Worm (Caenorhabditis elegans) whole organism, L4 larva: ENCODE results near the gene Y39G8B.7.
A peak's percentile ranks its signal among the peaks of the same experiment; 100 is the strongest.

Experiments used
- D1046.2 ChIP-seq: fragments of 200-800 bp; sonication (Bioruptor generic); IDR thresholded peaks from 2 replicates; pipeline ENCODE4 v1.3.6; 2022; ENCODE audit warnings: missing genetic modification characterization, missing compliant biosample characterization
- F10B5.3 ChIP-seq: sonication (generic microtip); optimal IDR thresholded peaks from 2 replicates; lab custom pipeline; 2016; ENCODE audit warnings: mild to moderate bottlenecking, missing genetic modification characterization, missing compliant biosample characterization
- F37D6.2 ChIP-seq: sonication (generic microtip); optimal IDR thresholded peaks from 2 replicates; lab custom pipeline; 2016; ENCODE audit warnings: mild to moderate bottlenecking, missing genetic modification characterization, missing compliant biosample characterization
- F49E8.2 ChIP-seq: sonication (generic microtip); optimal IDR thresholded peaks from 2 replicates; lab custom pipeline; 2016; ENCODE audit warnings: missing compliant biosample characterization, mild to moderate bottlenecking, missing genetic modification characterization, borderline replicate concordance
- T20F7.1 ChIP-seq: fragments of 200-800 bp; sonication (Bioruptor generic); optimal IDR thresholded peaks from 2 replicates; lab custom pipeline; 2018; ENCODE audit warnings: mild to moderate bottlenecking, missing genetic modification characterization, missing compliant biosample characterization
- T26A8.4 ChIP-seq: fragments of 200-800 bp; sonication (Bioruptor generic); IDR thresholded peaks from 2 replicates; pipeline ENCODE4 v1.3.6; 2022; ENCODE audit warnings: missing genetic modification characterization, missing compliant biosample characterization
- Y5F2A.4 ChIP-seq: fragments of 200-800 bp; sonication (Bioruptor generic); optimal IDR thresholded peaks from 2 replicates; lab custom pipeline; 2018; ENCODE audit warnings: mild to moderate bottlenecking, missing genetic modification characterization, missing compliant biosample characterization
- ZK546.5 ChIP-seq, 2 experiments: sonication (generic microtip); optimal IDR thresholded peaks; 2 replicates each; lab custom pipeline; 2017; ENCODE audit warnings: missing biosample characterization in 2 of 2, missing genetic modification characterization in 2 of 2
- aly-2 ChIP-seq: sonication (generic microtip); optimal IDR thresholded peaks from 2 replicates; lab custom pipeline; 2018; ENCODE audit warnings: missing biosample characterization, missing genetic modification characterization
- arid-1 ChIP-seq: fragments of 200-800 bp; sonication (Bioruptor generic); conservative IDR thresholded peaks from 2 replicates; pipeline ENCODE4 v1.3.6; 2022; ENCODE audit warnings: missing genetic modification reagents, missing genetic modification characterization, missing compliant biosample characterization
- ceh-82 ChIP-seq: sonication (generic microtip); optimal IDR thresholded peaks from 2 replicates; lab custom pipeline; 2017; ENCODE audit warnings: missing biosample characterization, missing genetic modification characterization
- ctbp-1 ChIP-seq: fragments of 200-800 bp; sonication (Bioruptor generic); IDR thresholded peaks from 2 replicates; pipeline ENCODE4 v1.3.6; 2022; ENCODE audit warnings: missing genetic modification reagents, missing genetic modification characterization, missing compliant biosample characterization
- daf-8 ChIP-seq: fragments of 200-800 bp; sonication (Bioruptor generic); IDR thresholded peaks from 2 replicates; pipeline ENCODE4 v1.3.6; 2022; ENCODE audit warnings: missing genetic modification characterization, missing compliant biosample characterization
- dmd-8 ChIP-seq: fragments of 200-800 bp; sonication (Bioruptor generic); IDR thresholded peaks from 2 replicates; pipeline ENCODE4 v1.3.6; 2022; ENCODE audit warnings: missing genetic modification characterization, missing compliant biosample characterization
- dmd-9 ChIP-seq: fragments of 200-800 bp; sonication (Bioruptor generic); IDR thresholded peaks from 2 replicates; pipeline ENCODE4 v1.3.6; 2022; ENCODE audit warnings: missing genetic modification reagents, missing genetic modification characterization, missing compliant biosample characterization
- duxl-1 ChIP-seq: sonication (generic microtip); optimal IDR thresholded peaks from 2 replicates; lab custom pipeline; 2016; ENCODE audit warnings: mild to moderate bottlenecking, missing genetic modification characterization, moderate library complexity, missing compliant biosample characterization; ENCODE audit not compliant: poor library complexity
- egl-43 ChIP-seq: fragments of 200-800 bp; sonication (Bioruptor generic); IDR thresholded peaks from 2 replicates; pipeline ENCODE4 v1.3.6; 2022; ENCODE audit warnings: missing genetic modification reagents, missing genetic modification characterization, missing compliant biosample characterization
- fkh-10 ChIP-seq: fragments of 150-350 bp; optimal IDR thresholded peaks from 2 replicates; lab custom pipeline; 2014; ENCODE audit warnings: missing biosample characterization, missing genetic modification reagents, missing genetic modification characterization
- hlh-11 ChIP-seq: fragments of 200-800 bp; sonication (Bioruptor generic); optimal IDR thresholded peaks from 2 replicates; lab custom pipeline; 2018; ENCODE audit warnings: mild to moderate bottlenecking, missing genetic modification characterization, missing compliant biosample characterization
- hlh-30 ChIP-seq: sonication (generic microtip); optimal IDR thresholded peaks from 2 replicates; lab custom pipeline; 2017; ENCODE audit warnings: antibody characterized with exemption, mild to moderate bottlenecking, missing genetic modification characterization, missing compliant biosample characterization; ENCODE audit not compliant: insufficient read depth
- lim-7 ChIP-seq: fragments of 200-800 bp; sonication (Bioruptor generic); IDR thresholded peaks from 2 replicates; pipeline ENCODE4 v1.3.6; 2022; ENCODE audit warnings: missing genetic modification characterization, missing compliant biosample characterization
- lin-1 ChIP-seq: fragments of 200-800 bp; sonication (Bioruptor generic); IDR thresholded peaks from 2 replicates; pipeline ENCODE4 v1.3.6; 2022; ENCODE audit warnings: missing genetic modification reagents, missing genetic modification characterization, missing compliant biosample characterization
- lin-13 ChIP-seq: fragments of 150-350 bp; optimal IDR thresholded peaks from 2 replicates; lab custom pipeline; 2014; ENCODE audit warnings: missing biosample characterization, missing genetic modification reagents, missing genetic modification characterization
- lin-15B ChIP-seq: fragments of 150-350 bp; sonication (generic microtip); optimal IDR thresholded peaks from 3 replicates; lab custom pipeline; 2014; ENCODE audit warnings: missing biosample characterization, missing genetic modification characterization
- lin-29 ChIP-seq: fragments of 200-800 bp; sonication (Bioruptor generic); IDR thresholded peaks from 2 replicates; pipeline ENCODE4 v1.3.6; 2022; ENCODE audit warnings: missing genetic modification reagents, missing genetic modification characterization, missing compliant biosample characterization
- lin-38 ChIP-seq: fragments of 200-800 bp; sonication (Bioruptor generic); IDR thresholded peaks from 2 replicates; pipeline ENCODE4 v1.3.6; 2022; ENCODE audit warnings: missing genetic modification reagents, missing genetic modification characterization, missing compliant biosample characterization
- lin-39 ChIP-seq: fragments of 150-350 bp; optimal IDR thresholded peaks from 2 replicates; lab custom pipeline; 2014; ENCODE audit warnings: missing biosample characterization, missing genetic modification reagents, missing genetic modification characterization
- lir-3 ChIP-seq: sonication (generic microtip); optimal IDR thresholded peaks from 2 replicates; lab custom pipeline; 2016; ENCODE audit warnings: mild to moderate bottlenecking, missing genetic modification characterization, missing compliant biosample characterization
- madf-5 ChIP-seq, 2 experiments: fragments of 200-800 bp; sonication (Bioruptor generic); IDR thresholded peaks; 2 replicates each; pipeline ENCODE4 v1.3.6; 2022; ENCODE audit warnings: missing compliant biosample characterization in 2 of 2, missing genetic modification characterization in 2 of 2
- madf-9 ChIP-seq: fragments of 200-800 bp; sonication (Bioruptor generic); conservative IDR thresholded peaks from 2 replicates; pipeline ENCODE4 v1.3.6; 2022; ENCODE audit warnings: missing genetic modification reagents, missing genetic modification characterization, missing compliant biosample characterization
- mxl-3 ChIP-seq: fragments of 200-800 bp; sonication (Bioruptor generic); optimal IDR thresholded peaks from 2 replicates; lab custom pipeline; 2018; ENCODE audit warnings: mild to moderate bottlenecking, missing genetic modification characterization, missing compliant biosample characterization
- nhr-25 ChIP-seq: sonication (generic microtip); optimal IDR thresholded peaks from 2 replicates; lab custom pipeline; 2017; ENCODE audit warnings: missing genetic modification characterization, mild to moderate bottlenecking, missing compliant biosample characterization, antibody characterized with exemption, moderate library complexity, borderline replicate concordance; ENCODE audit not compliant: insufficient read depth
- nhr-41 ChIP-seq: fragments of 200-800 bp; sonication (Bioruptor generic); IDR thresholded peaks from 2 replicates; pipeline ENCODE4 v1.3.6; 2022; ENCODE audit warnings: missing genetic modification reagents, missing genetic modification characterization, missing compliant biosample characterization
- nhr-42 ChIP-seq: fragments of 200-800 bp; sonication (Bioruptor generic); IDR thresholded peaks from 2 replicates; pipeline ENCODE4 v1.3.6; 2022; ENCODE audit warnings: missing genetic modification characterization, missing compliant biosample characterization
- nhr-76 ChIP-seq: fragments of 150-350 bp; optimal IDR thresholded peaks from 2 replicates; lab custom pipeline; 2014; ENCODE audit warnings: missing biosample characterization, missing genetic modification characterization
- pha-4 ChIP-seq, 2 experiments: fragments of 150-350 bp in 1 of 2; fragments of 200-800 bp in 1 of 2; sonication (Bioruptor generic) in 1 of 2; IDR thresholded peaks in 1 of 2; optimal IDR thresholded peaks in 1 of 2; 2 replicates each; pipeline versions ENCODE4 v1.3.6 to Lab custom; 2014 to 2022; ENCODE audit warnings: missing genetic modification characterization in 2 of 2, missing genetic modification reagents in 2 of 2, missing biosample characterization in 1 of 2, missing compliant biosample characterization in 1 of 2
- php-3 ChIP-seq: fragments of 200-800 bp; sonication (Bioruptor generic); IDR thresholded peaks from 2 replicates; pipeline ENCODE4 v1.3.6; 2022; ENCODE audit warnings: missing genetic modification reagents, missing genetic modification characterization, missing compliant biosample characterization
- pqm-1 ChIP-seq: sonication (generic microtip); optimal IDR thresholded peaks from 2 replicates; lab custom pipeline; 2017; ENCODE audit warnings: missing biosample characterization, missing genetic modification characterization
- rbr-2 ChIP-seq: sonication (generic microtip); optimal IDR thresholded peaks from 2 replicates; lab custom pipeline; 2016; ENCODE audit warnings: missing genotype, missing genetic modification characterization, missing compliant biosample characterization
- sdz-12 ChIP-seq: fragments of 200-800 bp; sonication (Bioruptor generic); optimal IDR thresholded peaks from 2 replicates; lab custom pipeline; 2018; ENCODE audit warnings: mild to moderate bottlenecking, missing genetic modification characterization, missing compliant biosample characterization
- set-16 ChIP-seq: fragments of 200-800 bp; sonication (Bioruptor generic); IDR thresholded peaks from 2 replicates; pipeline ENCODE4 v1.3.6; 2022; ENCODE audit warnings: missing genetic modification reagents, missing genetic modification characterization, missing compliant biosample characterization
- spr-1 ChIP-seq: sonication (generic microtip); optimal IDR thresholded peaks from 2 replicates; lab custom pipeline; 2016; ENCODE audit warnings: mild to moderate bottlenecking, missing genetic modification characterization, missing compliant biosample characterization
- spr-3 ChIP-seq: fragments of 200-800 bp; sonication (Bioruptor generic); optimal IDR thresholded peaks from 2 replicates; lab custom pipeline; 2018; ENCODE audit warnings: mild to moderate bottlenecking, missing genetic modification characterization, missing compliant biosample characterization
- tra-1 ChIP-seq: fragments of 200-800 bp; sonication (Bioruptor generic); IDR thresholded peaks from 2 replicates; pipeline ENCODE4 v1.3.6; 2022; ENCODE audit warnings: missing genetic modification reagents, missing genetic modification characterization, missing compliant biosample characterization
- unc-62 ChIP-seq, 3 experiments: fragments of 150-350 bp in 1 of 3; sonication (generic microtip); optimal IDR thresholded peaks in 2 of 3; peaks in 1 of 3; 1 replicate in 1 of 3; 2 replicates in 2 of 3; lab custom pipeline; 2014 to 2017; ENCODE audit warnings: missing biosample characterization in 3 of 3, missing genetic modification characterization in 3 of 3, missing genetic modification reagents in 3 of 3, missing genotype in 1 of 3
- zag-1 ChIP-seq: fragments of 150-350 bp; optimal IDR thresholded peaks from 2 replicates; lab custom pipeline; 2014; ENCODE audit warnings: missing biosample characterization, missing genetic modification characterization
- zfp-2 ChIP-seq: sonication (generic microtip); optimal IDR thresholded peaks from 2 replicates; lab custom pipeline; 2016; ENCODE audit warnings: mild to moderate bottlenecking, missing genetic modification characterization, missing compliant biosample characterization
- zfp-3 ChIP-seq: fragments of 200-800 bp; sonication (Bioruptor generic); conservative IDR thresholded peaks from 2 replicates; pipeline ENCODE4 v1.3.6; 2022; ENCODE audit warnings: missing genetic modification reagents, missing genetic modification characterization, missing compliant biosample characterization
- ztf-11 ChIP-seq: fragments of 150-350 bp; optimal IDR thresholded peaks from 2 replicates; lab custom pipeline; 2014; ENCODE audit warnings: missing biosample characterization, missing genetic modification characterization
- ztf-7 ChIP-seq: fragments of 150-350 bp; optimal IDR thresholded peaks from 2 replicates; lab custom pipeline; 2014; ENCODE audit warnings: missing biosample characterization, missing genetic modification characterization

Y39G8B.7 gene

DNA sequence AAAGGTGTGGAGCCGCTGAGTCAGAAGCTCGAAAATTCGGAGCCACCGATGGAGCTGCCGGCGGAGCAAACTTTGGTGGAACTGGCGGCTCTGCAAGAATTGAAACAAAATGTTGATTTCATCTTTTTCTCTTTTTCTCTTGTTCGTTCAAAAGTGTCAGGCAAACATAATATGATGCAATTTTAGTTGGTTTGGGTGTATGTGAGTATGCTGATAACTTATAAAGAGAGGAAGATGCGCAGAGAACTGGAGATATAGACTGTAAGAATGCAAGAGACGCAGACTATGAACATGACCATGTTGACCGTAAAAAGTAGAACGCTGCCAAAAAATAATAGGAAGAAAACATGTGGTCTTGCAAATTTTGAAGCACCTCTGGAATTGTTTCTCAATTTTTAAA, 40.8 kb downstream of the Y39G8B.7 start (continued):
- TF ChIP-seq nhr-76 (no peak), lin-38 (no peak), hlh-30 (peak; percentile 82), lin-1 (GFP tag; lab: Robert Waterston, UW) (peak; percentile 51; the same call in 1 of the 2 replicates), ztf-11 (no peak), duxl-1 (tag; lab: Kevin White, UChicago) (no peak), mxl-3 (peak; percentile 39), madf-5 (GFP tag; IDR thresholded peaks at IDR 0.05; lab: Robert Waterston, UW) (no peak), hlh-11 (peak; percentile 85), madf-9 (no peak), egl-43 (no peak), spr-3 (GFP tag; lab: Kevin White, UChicago) (no peak), lin-39 (tag; lab: Kevin White, UChicago) (no peak), fkh-10 (GFP tag; lab: Kevin White, UChicago) (no peak), ztf-7 (tag; lab: Kevin White, UChicago) (peak; percentile 99), aly-2 (tag; lab: Kevin White, UChicago) (no peak), pqm-1 (tag; lab: Kevin White, UChicago) (peak; percentile 79), lim-7 (GFP tag; lab: Robert Waterston, UW) (no peak), zfp-3 (GFP tag; lab: Robert Waterston, UW) (no peak), lin-15B (tag; lab: Kevin White, UChicago) (no peak), zag-1 (no peak), set-16 (GFP tag; lab: Robert Waterston, UW) (peak; percentile 11; the same call in 1 of the 2 replicates), lin-29 (no peak), zfp-2 (no peak), dmd-9 (GFP tag; lab: Robert Waterston, UW) (no peak), arid-1 (GFP tag; lab: Robert Waterston, UW) (no peak), D1046.2 (GFP tag; lab: Robert Waterston, UW) (no peak), spr-1 (no peak), T26A8.4 (0 out of 2 replicates have a peak, but pooled peaks have one; percentile 25), F10B5.3 (tag; lab: Kevin White, UChicago) (no peak), ZK546.5 (tag; optimal IDR thresholded peaks at IDR 0.05; lab: Kevin White, UChicago) (no peak), pha-4 (GFP tag; IDR thresholded peaks at IDR 0.05; lab: Robert Waterston, UW) (no peak; the same call in 1 of the 2 replicates), pha-4 (tag; optimal IDR thresholded peaks at IDR 0.05; lab: Kevin White, UChicago) (no peak), nhr-42 (GFP tag; lab: Robert Waterston, UW) (no peak), php-3 (GFP tag; lab: Robert Waterston, UW) (peak; percentile 47; the same call in 1 of the 2 replicates), Y5F2A.4 (GFP tag; lab: Kevin White, UChicago) (no peak), ceh-82 (tag; lab: Kevin White, UChicago) (no peak), ctbp-1 (GFP tag; lab: Robert Waterston, UW) (no peak), tra-1 (GFP tag; lab: Robert Waterston, UW) (no peak), sdz-12 (no peak), dmd-8 (GFP tag; lab: Robert Waterston, UW) (no peak), daf-8 (GFP tag; lab: Robert Waterston, UW) (no peak), nhr-25 (no peak), rbr-2 (tag; lab: Kevin White, UChicago) (no peak), F49E8.2 (no peak), T20F7.1 (GFP tag; lab: Kevin White, UChicago) (no peak), unc-62 (GFP tag; optimal IDR thresholded peaks at IDR 0.05 in 1 of 2; lab: Kevin White, UChicago) (peak in 1 of 2 experiments; percentile 39), unc-62 (tag; optimal IDR thresholded peaks at IDR 0.05; lab: Kevin White, UChicago) (no peak), F37D6.2 (tag; lab: Kevin White, UChicago) (no peak), lir-3 (tag; lab: Kevin White, UChicago) (no peak), nhr-41 (GFP tag; lab: Robert Waterston, UW) (no peak), lin-13 (GFP tag; lab: Kevin White, UChicago) (no peak)
